Worm (Caenorhabditis elegans): Measurements from ENCODE around the gene cysl-3.

DNA sequence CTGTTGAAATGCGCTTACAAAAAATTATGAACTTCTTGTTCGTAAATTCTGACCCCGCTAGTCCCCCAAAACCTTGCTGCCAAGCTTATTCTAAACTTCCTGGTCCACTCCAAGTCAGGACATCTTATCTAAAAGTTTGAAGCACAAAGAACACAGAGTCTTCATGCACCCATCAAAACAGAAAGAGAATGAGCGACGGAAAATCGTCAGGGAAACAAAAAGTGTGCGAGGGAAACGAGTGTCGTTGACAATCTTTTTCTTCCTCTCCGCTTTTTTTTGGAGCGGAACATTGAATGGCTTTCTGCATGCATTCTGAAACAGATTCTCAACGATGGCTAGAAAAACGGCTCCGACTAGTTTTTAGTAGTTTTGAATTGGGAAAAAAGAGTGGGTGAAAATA is 49.3 kb upstream of the cysl-3 start:
- TF ChIP-seq Y22D7AL.16 (tag; optimal IDR thresholded peaks at IDR 0.05) (no peak), ets-4 (tag; optimal IDR thresholded peaks at IDR 0.05) (no peak), dve-1 (tag; optimal IDR thresholded peaks at IDR 0.05) (no peak), dmd-4 (tag; optimal IDR thresholded peaks at IDR 0.05; ENCODE audit: borderline replicate concordance) (no peak), ama-1 (optimal IDR thresholded peaks at IDR 0.05) (no peak), hlh-30 (tag; optimal IDR thresholded peaks at IDR 0.05; ENCODE audit: insufficient read depth) (no peak), tbx-7 (tag; optimal IDR thresholded peaks at IDR 0.05) (no peak), ceh-22 (tag; optimal IDR thresholded peaks at IDR 0.05) (no peak), nhr-11 (tag; optimal IDR thresholded peaks at IDR 0.05) (no peak), nfya-1 (tag; optimal IDR thresholded peaks at IDR 0.05) (no peak)

Data from whole organism, late embryonic.